Worm (Caenorhabditis elegans) whole organism, L4 larva: Measurements from ENCODE around the gene C49F5.5.

Source experiments
- nhr-102 ChIP-seq: sonication (generic microtip); optimal IDR thresholded peaks from 2 replicates; lab custom pipeline; 2016; ENCODE audit warnings: mild to moderate bottlenecking, missing genetic modification characterization, moderate library complexity, missing compliant biosample characterization
- unc-130 ChIP-seq: sonication (generic microtip); optimal IDR thresholded peaks from 2 replicates; lab custom pipeline; 2016; ENCODE audit warnings: missing genetic modification reagents, missing genetic modification characterization, missing compliant biosample characterization

DNA sequence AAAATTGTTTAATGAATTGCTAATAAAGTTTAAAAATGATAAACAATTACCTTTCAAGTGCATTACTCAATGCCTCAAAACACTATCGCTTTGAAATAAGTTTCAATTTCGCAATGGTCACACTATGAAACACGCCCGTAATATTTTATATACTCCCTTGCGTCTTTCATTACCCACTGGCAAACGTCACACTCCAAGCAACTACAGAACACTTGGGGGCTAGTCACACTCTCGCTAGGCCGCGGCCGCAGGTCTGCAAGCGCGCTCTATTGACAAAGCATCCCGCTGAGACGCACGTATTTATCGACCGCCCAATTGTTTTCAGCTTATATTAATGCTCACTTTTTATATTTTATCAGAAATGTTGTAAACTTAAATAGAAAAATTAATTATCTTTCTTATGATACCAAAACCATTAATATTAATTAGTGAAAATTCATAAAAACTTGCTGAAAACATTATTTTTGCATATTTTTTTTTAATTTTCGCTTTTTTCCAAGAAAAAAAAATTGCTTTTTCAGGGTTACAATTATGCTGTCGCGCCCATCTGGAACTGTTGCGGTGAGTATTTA, 32.0 kb downstream of the C49F5.5 start, which contains the start of the genes nmat-1 and ucr-2.1:
- peak; percentile 80 for TF ChIP-seq nhr-102 (tag; lab: Kevin White, UChicago)
- no peak for TF ChIP-seq unc-130
